Worm (Caenorhabditis elegans) whole organism, mixed stage, embryonic: ENCODE measurements around the gene T23F6.3.

Experiments used
- ces-1 ChIP-seq: fragments of 150-350 bp; optimal IDR thresholded peaks from 2 replicates; lab custom pipeline; 2014; ENCODE audit warnings: missing biosample characterization, missing genetic modification reagents, missing genetic modification characterization
- lin-13 ChIP-seq: fragments of 150-350 bp; optimal IDR thresholded peaks from 2 replicates; lab custom pipeline; 2014; ENCODE audit warnings: missing biosample characterization, missing genetic modification characterization
- lsy-2 ChIP-seq: fragments of 150-350 bp; optimal IDR thresholded peaks from 2 replicates; lab custom pipeline; 2014; ENCODE audit warnings: missing biosample characterization, missing genetic modification characterization
- mep-1 ChIP-seq: fragments of 150-350 bp; optimal IDR thresholded peaks from 2 replicates; lab custom pipeline; 2017; ENCODE audit warnings: missing biosample characterization, missing genetic modification reagents, missing genetic modification characterization, inconsistent platforms
- nhr-12 ChIP-seq: fragments of 150-350 bp; optimal IDR thresholded peaks from 2 replicates; lab custom pipeline; 2014; ENCODE audit warnings: missing biosample characterization, missing genetic modification characterization
- nhr-237 ChIP-seq: fragments of 150-350 bp; optimal IDR thresholded peaks from 2 replicates; lab custom pipeline; 2014; ENCODE audit warnings: missing biosample characterization, missing genetic modification characterization
- nhr-76 ChIP-seq: sonication (generic microtip); optimal IDR thresholded peaks from 2 replicates; lab custom pipeline; 2017; ENCODE audit warnings: missing biosample characterization, missing genetic modification characterization
- pha-4 ChIP-seq: fragments of 150-350 bp; optimal IDR thresholded peaks from 2 replicates; lab custom pipeline; 2018; ENCODE audit warnings: missing biosample characterization, missing genetic modification reagents, missing genetic modification characterization
- sem-2 ChIP-seq: fragments of 200-800 bp; sonication (Bioruptor generic); optimal IDR thresholded peaks from 2 replicates; lab custom pipeline; 2018; ENCODE audit warnings: mild to moderate bottlenecking, missing genetic modification characterization, missing compliant biosample characterization
- unc-39 ChIP-seq: fragments of 150-350 bp; optimal IDR thresholded peaks from 2 replicates; lab custom pipeline; 2014; ENCODE audit warnings: missing biosample characterization, missing genetic modification characterization
- ztf-11 ChIP-seq: fragments of 150-350 bp; optimal IDR thresholded peaks from 2 replicates; lab custom pipeline; 2014; ENCODE audit warnings: missing biosample characterization, missing genetic modification characterization

DNA sequence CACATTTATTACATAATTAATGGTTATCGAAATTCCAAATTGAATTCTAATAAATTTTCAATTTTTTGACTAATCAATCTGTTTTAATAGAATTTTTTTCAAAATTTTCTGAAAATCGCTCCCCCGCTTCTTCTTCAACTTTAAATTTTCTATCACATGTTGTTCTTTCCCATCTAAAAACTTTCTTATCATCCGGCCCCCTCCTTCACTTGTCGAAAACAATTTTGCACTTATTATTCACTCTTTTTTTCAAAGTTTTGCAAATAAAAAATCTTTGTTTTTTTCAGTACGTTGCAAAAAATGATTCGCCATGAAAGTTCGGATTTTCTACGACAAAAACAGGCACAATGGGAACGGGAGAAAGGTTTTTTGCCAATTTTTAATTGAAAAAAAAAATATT lies 36.2 kb downstream of the T23F6.3 start, which contains the start of gene T23B5.3:
- no peak for TF ChIP-seq unc-39
- TF ChIP-seq lsy-2 (tag; lab: Kevin White, UChicago), result no peak
- no peak for TF ChIP-seq pha-4
- TF ChIP-seq mep-1 (tag; lab: Kevin White, UChicago), result no peak
- no peak for TF ChIP-seq sem-2
- no peak for TF ChIP-seq ces-1 (GFP tag; lab: Kevin White, UChicago)
- TF ChIP-seq nhr-237 (tag; lab: Kevin White, UChicago), result no peak
- TF ChIP-seq lin-13, result no peak
- TF ChIP-seq nhr-12 (tag; lab: Kevin White, UChicago), result no peak
- TF ChIP-seq nhr-76, result no peak
- no peak for TF ChIP-seq ztf-11
